Fruit fly (Drosophila melanogaster) whole organism, adult: ENCODE measurements around the gene CG13358.

ENCODE experiments used
- CG1620 ChIP-seq: fragments of 200-800 bp; sonication (Bioruptor generic); optimal IDR thresholded peaks from 2 replicates; lab custom pipeline; 2016; ENCODE audit warnings: missing biosample characterization, missing genetic modification characterization
- Mnt ChIP-seq: fragments of 200-800 bp; sonication (Bioruptor generic); optimal IDR thresholded peaks from 2 replicates; lab custom pipeline; 2016; ENCODE audit warnings: missing biosample characterization, mild to moderate bottlenecking, missing genetic modification characterization
- cic ChIP-seq: fragments of 200-800 bp; sonication (Bioruptor generic); optimal IDR thresholded peaks from 2 replicates; lab custom pipeline; 2017; ENCODE audit warnings: missing biosample characterization, mild to moderate bottlenecking, missing genetic modification characterization, moderate library complexity
- cnc ChIP-seq, 2 experiments: fragments of >200 bp; optimal IDR thresholded peaks; 2 replicates each; lab custom pipeline; 2017
- tj ChIP-seq: fragments of 200-800 bp; sonication (Bioruptor generic); optimal IDR thresholded peaks from 3 replicates; lab custom pipeline; 2017; ENCODE audit warnings: missing biosample characterization, mild to moderate bottlenecking, missing genetic modification characterization, moderate library complexity

DNA sequence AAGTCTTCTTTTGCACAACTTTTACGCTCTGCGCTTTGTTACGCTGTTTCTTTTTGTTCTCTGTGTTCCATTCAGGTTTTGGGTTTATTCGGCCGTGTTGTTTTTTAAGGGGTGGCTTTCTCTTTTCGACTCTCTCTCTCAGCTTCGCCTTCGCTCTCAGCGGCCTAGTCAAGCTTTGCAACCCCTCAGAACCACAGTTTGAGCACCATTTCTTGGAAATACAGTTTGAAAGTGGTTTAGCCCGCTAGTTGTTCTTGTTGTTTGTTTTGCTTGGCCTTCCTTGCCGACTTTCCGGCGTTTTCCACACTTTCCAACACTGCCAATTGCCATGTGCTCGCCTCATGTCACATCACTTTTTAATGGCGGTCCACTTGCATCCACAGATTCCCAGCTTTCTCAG lies 36.3 kb upstream of the CG13358 start:
- TF ChIP-seq CG1620 (no peak), tj (no peak), cic (no peak), cnc (optimal IDR thresholded peaks at IDR 0.05; lab: Kevin White, UChicago) (no peak), Mnt (GFP tag; lab: Kevin White, UChicago) (peak; percentile 83)
